Fruit fly (Drosophila melanogaster): ENCODE measurements around the gene Vha100-1.

The Vha100-1 gene

DNA sequence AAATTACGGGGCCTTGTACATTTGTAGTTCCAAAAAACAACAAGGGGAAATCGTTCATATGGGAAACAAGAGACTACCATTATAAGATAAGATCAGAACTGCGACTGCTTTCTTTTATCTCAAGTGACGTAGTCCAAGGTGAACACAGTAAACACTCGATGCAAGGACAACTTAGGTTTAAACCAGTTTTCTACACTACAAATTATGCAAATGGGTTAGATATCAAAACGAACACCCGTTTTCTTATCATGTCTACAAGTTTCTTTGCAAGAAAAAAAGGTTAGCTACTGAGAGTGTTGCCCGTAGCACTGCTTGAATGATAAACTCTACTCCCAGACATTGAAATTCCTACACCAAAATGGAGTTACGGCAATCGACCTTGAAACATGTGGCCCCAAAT is 6.9 kb upstream of the Vha100-1 start (continued):
- peak; percentile 64 for TF ChIP-seq pb (GFP tag; optimal IDR thresholded peaks at IDR 0.05)
- TF ChIP-seq GATAe (GFP tag; conservative IDR thresholded peaks at IDR 0.05) = peak; percentile 54; the same call in 1 of the 2 replicates
- TF ChIP-seq Dip3 (GFP tag; optimal IDR thresholded peaks at IDR 0.05) = peak; percentile 44
- TF ChIP-seq CG7556 (GFP tag; optimal IDR thresholded peaks at IDR 0.05) = peak; percentile 38
- TF ChIP-seq unc-4 (GFP tag; IDR thresholded peaks at IDR 0.05; ENCODE audit: partially characterized antibody) = no peak
- TF ChIP-seq jumu (GFP tag; optimal IDR thresholded peaks at IDR 0.05) = peak; percentile 77
- TF ChIP-seq Ets97D (GFP tag; optimal IDR thresholded peaks at IDR 0.05) = no peak
- TF ChIP-seq sisA (GFP tag; IDR thresholded peaks at IDR 0.05) = peak; percentile 79
- peak; percentile 57 for TF ChIP-seq mam (GFP tag; optimal IDR thresholded peaks at IDR 0.05)
- peak in 1 of 3 experiments; percentile 34 for TF ChIP-seq lola (GFP tag; optimal IDR thresholded peaks at IDR 0.05)
- no peak for TF ChIP-seq Sry-β (GFP tag; optimal IDR thresholded peaks at IDR 0.05)
- TF ChIP-seq sr (GFP tag; IDR thresholded peaks at IDR 0.05) = peak; percentile 44; the same call in 1 of the 3 replicates
- TF ChIP-seq CG3726 (GFP tag; IDR thresholded peaks at IDR 0.05) = 0 out of 3 replicates have a peak, but pooled peaks have one; percentile 56
- TF ChIP-seq CG12236 (GFP tag; optimal IDR thresholded peaks at IDR 0.05) = peak; percentile 3
- TF ChIP-seq CG11696 (GFP tag; IDR thresholded peaks at IDR 0.05) = 0 out of 2 replicates have a peak, but pooled peaks have one; percentile 20
- TF ChIP-seq CG12659 (GFP tag; optimal IDR thresholded peaks at IDR 0.05) = peak; percentile 20
- TF ChIP-seq CG3163 (GFP tag; optimal IDR thresholded peaks at IDR 0.05) = no peak
- TF ChIP-seq CkIIα-i1 (GFP tag; IDR thresholded peaks at IDR 0.05) = no peak
- peak; percentile 53 for TF ChIP-seq caup (GFP tag; optimal IDR thresholded peaks at IDR 0.05; ENCODE audit: severe bottlenecking)
- TF ChIP-seq CG7786 (GFP tag; optimal IDR thresholded peaks at IDR 0.05) = peak; percentile 69
- peak; percentile 48; the same call in 1 of the 2 replicates for TF ChIP-seq peb (GFP tag; IDR thresholded peaks at IDR 0.05)
- peak; percentile 31 for TF ChIP-seq Nf-YB (GFP tag; optimal IDR thresholded peaks at IDR 0.05)
- TF ChIP-seq her (GFP tag; optimal IDR thresholded peaks at IDR 0.05) = peak; percentile 70
- TF ChIP-seq hkb (optimal IDR thresholded peaks at IDR 0.05) = no peak
- peak; percentile 67 for TF ChIP-seq hkb (GFP tag; IDR thresholded peaks at IDR 0.05)
- TF ChIP-seq TFAM (GFP tag; optimal IDR thresholded peaks at IDR 0.05) = no peak
- peak; percentile 49 for TF ChIP-seq pho (GFP tag; optimal IDR thresholded peaks at IDR 0.05)
- no peak for TF ChIP-seq h (optimal IDR thresholded peaks at IDR 0.05)
- TF ChIP-seq CG12071 (GFP tag; optimal IDR thresholded peaks at IDR 0.05) = peak; percentile 28
- TF ChIP-seq CG17802 (tag; optimal IDR thresholded peaks at IDR 0.05) = peak; percentile 50
- TF ChIP-seq emc (GFP tag; optimal IDR thresholded peaks at IDR 0.05) = peak; percentile 31
- TF ChIP-seq zfh2 (GFP tag; optimal IDR thresholded peaks at IDR 0.05) = peak; percentile 76
- TF ChIP-seq CG18262 (tag; optimal IDR thresholded peaks at IDR 0.05) = peak; percentile 63
- TF ChIP-seq CG13424 (tag; optimal IDR thresholded peaks at IDR 0.05) = peak; percentile 53
- TF ChIP-seq CG5245 (GFP tag; optimal IDR thresholded peaks at IDR 0.05) = peak; percentile 26
- peak; percentile 65 for TF ChIP-seq CG12219 (GFP tag; optimal IDR thresholded peaks at IDR 0.05)
- no peak for TF ChIP-seq sim (GFP tag; IDR thresholded peaks at IDR 0.05)
- 0 out of 3 replicates have a peak, but pooled peaks have one; percentile 37 for TF ChIP-seq CG11560 (tag; IDR thresholded peaks at IDR 0.05)
- TF ChIP-seq lov (optimal IDR thresholded peaks at IDR 0.05) = no peak
- peak; percentile 86 for TF ChIP-seq lov (GFP tag; IDR thresholded peaks at IDR 0.05)
- peak; percentile 58 for TF ChIP-seq NfI (GFP tag; optimal IDR thresholded peaks at IDR 0.05)
- no peak for TF ChIP-seq D (optimal IDR thresholded peaks at IDR 0.05)
- TF ChIP-seq D (GFP tag; optimal IDR thresholded peaks at IDR 0.05) = peak; percentile 52
- peak; percentile 45 for TF ChIP-seq CG9727 (GFP tag; optimal IDR thresholded peaks at IDR 0.05)
- peak; percentile 44; the same call in 1 of the 2 replicates for TF ChIP-seq esg (GFP tag; conservative IDR thresholded peaks at IDR 0.05)
- peak; percentile 76 for TF ChIP-seq bab2 (GFP tag; optimal IDR thresholded peaks at IDR 0.05)
- TF ChIP-seq lab (GFP tag; optimal IDR thresholded peaks at IDR 0.05) = peak; percentile 50
- peak; percentile 27 for TF ChIP-seq fd3F (GFP tag; optimal IDR thresholded peaks at IDR 0.05)
- peak; percentile 53 for TF ChIP-seq Abd-B (GFP tag; optimal IDR thresholded peaks at IDR 0.05)
- TF ChIP-seq Doc2 (GFP tag; IDR thresholded peaks at IDR 0.05) = no peak
- peak; percentile 70 for TF ChIP-seq phol (tag; optimal IDR thresholded peaks at IDR 0.05)
- TF ChIP-seq ac (GFP tag; optimal IDR thresholded peaks at IDR 0.05) = no peak
